Fruit fly (Drosophila melanogaster) whole organism, adult: ENCODE results near the gene alpha-Est6.

Source experiments
- CG11617 ChIP-seq: fragments of 200-800 bp; sonication (Bioruptor generic); optimal IDR thresholded peaks from 2 replicates; lab custom pipeline; 2017; ENCODE audit warnings: mild to moderate bottlenecking, missing biosample characterization, missing genetic modification reagents, missing genetic modification characterization
- CG14711 ChIP-seq: fragments of 200-800 bp; sonication (Bioruptor generic); optimal IDR thresholded peaks from 2 replicates; lab custom pipeline; 2018; ENCODE audit warnings: missing biosample characterization, mild to moderate bottlenecking, missing genetic modification characterization, moderate library complexity
- CG7101 ChIP-seq: fragments of 200-800 bp; sonication (Bioruptor generic); optimal IDR thresholded peaks from 2 replicates; lab custom pipeline; 2018; ENCODE audit warnings: missing biosample characterization, mild to moderate bottlenecking, missing genetic modification characterization, moderate library complexity
- Clk ChIP-seq: fragments of 200-800 bp; sonication (Bioruptor generic); optimal IDR thresholded peaks from 2 replicates; lab custom pipeline; 2017; ENCODE audit warnings: missing biosample characterization, missing genetic modification characterization
- kay ChIP-seq: fragments of 200-800 bp; sonication (Bioruptor generic); peaks from one replicate; lab custom pipeline; 2016; ENCODE audit warnings: missing biosample characterization, missing genetic modification characterization, borderline replicate concordance
- ovo ChIP-seq: fragments of 200-800 bp; sonication (Bioruptor generic); optimal IDR thresholded peaks from 2 replicates; lab custom pipeline; 2016; ENCODE audit warnings: missing biosample characterization, missing genetic modification characterization
- toe ChIP-seq: fragments of 200-800 bp; sonication (Bioruptor generic); optimal IDR thresholded peaks from 2 replicates; lab custom pipeline; 2016; ENCODE audit warnings: missing biosample characterization, missing genetic modification characterization

DNA sequence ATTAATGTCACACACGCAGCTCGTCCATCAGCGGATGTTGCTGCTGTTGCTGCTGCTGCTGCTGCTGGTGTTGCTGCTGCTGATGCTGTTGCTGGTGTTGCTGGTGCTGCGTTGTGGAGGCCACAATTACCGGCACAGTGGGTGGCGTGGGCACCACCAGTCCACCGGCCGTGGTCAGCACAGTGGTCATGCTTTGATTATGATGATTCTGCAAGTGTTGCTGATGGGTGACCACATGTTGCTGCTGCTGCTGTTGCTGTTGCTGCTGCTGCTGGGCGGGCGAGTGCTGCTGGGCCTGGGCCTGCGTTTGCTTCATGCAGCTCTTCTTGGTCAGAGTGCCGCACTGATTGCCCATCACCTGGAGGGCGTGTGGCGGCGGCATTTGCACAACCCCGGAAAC lies 43.7 kb upstream of the alpha-Est6 start:
- TF ChIP-seq kay, result no peak
- TF ChIP-seq toe (GFP tag; lab: Kevin White, UChicago), result no peak
- TF ChIP-seq CG7101 (tag; lab: Kevin White, UChicago), result no peak
- TF ChIP-seq ovo (GFP tag; lab: Kevin White, UChicago), result no peak
- TF ChIP-seq Clk, result no peak
- no peak for TF ChIP-seq CG11617
- TF ChIP-seq CG14711 (tag; lab: Kevin White, UChicago), result no peak
